Worm (Caenorhabditis elegans) whole organism, young adult: Measurements from ENCODE around the gene srlf-3.
A peak's percentile ranks its signal among the peaks of the same experiment; 100 is the strongest.

Source experiments
- B0019.2 ChIP-seq: fragments of 200-800 bp; sonication (Bioruptor generic); conservative IDR thresholded peaks from 2 replicates; pipeline ENCODE4 v1.3.6; 2022; ENCODE audit warnings: missing genetic modification reagents, missing genetic modification characterization, missing compliant biosample characterization
- B0336.3 ChIP-seq: fragments of 200-800 bp; sonication (Bioruptor generic); IDR thresholded peaks from 2 replicates; pipeline ENCODE4 v1.3.6; 2022; ENCODE audit warnings: missing genetic modification characterization, missing compliant biosample characterization
- C06A6.2 ChIP-seq: fragments of 200-800 bp; sonication (Bioruptor generic); conservative IDR thresholded peaks from 2 replicates; pipeline ENCODE4 v1.3.6; 2022; ENCODE audit warnings: missing genetic modification characterization, missing compliant biosample characterization
- C17E4.6 ChIP-seq: fragments of 200-800 bp; sonication (Bioruptor generic); IDR thresholded peaks from 2 replicates; pipeline ENCODE4 v1.3.6; 2022; ENCODE audit warnings: missing genetic modification reagents, missing genetic modification characterization, missing compliant biosample characterization
- F33H1.4 ChIP-seq: fragments of 200-800 bp; sonication (Bioruptor generic); IDR thresholded peaks from 2 replicates; pipeline ENCODE4 v1.3.6; 2022; ENCODE audit warnings: missing genetic modification reagents, missing genetic modification characterization, missing compliant biosample characterization
- F49E8.2 ChIP-seq: sonication (generic microtip); optimal IDR thresholded peaks from 3 replicates; lab custom pipeline; 2017; ENCODE audit warnings: missing genetic modification characterization, mild to moderate bottlenecking, missing compliant biosample characterization, antibody characterized with exemption, moderate library complexity; ENCODE audit not compliant: insufficient read depth
- F57A8.1 ChIP-seq: fragments of 200-800 bp; sonication (Bioruptor generic); optimal IDR thresholded peaks from 2 replicates; lab custom pipeline; 2018; ENCODE audit warnings: mild to moderate bottlenecking, missing genetic modification characterization, moderate library complexity, missing compliant biosample characterization
- Y53G8AR.9 ChIP-seq: fragments of 200-800 bp; sonication (Bioruptor generic); conservative IDR thresholded peaks from 2 replicates; pipeline ENCODE4 v1.3.6; 2022; ENCODE audit warnings: missing genetic modification reagents, missing genetic modification characterization, missing compliant biosample characterization
- Y56A3A.18 ChIP-seq: fragments of 200-800 bp; sonication (Bioruptor generic); IDR thresholded peaks from 2 replicates; pipeline ENCODE4 v1.3.6; 2022; ENCODE audit warnings: missing genetic modification reagents, missing genetic modification characterization, missing compliant biosample characterization
- Y95B8A.8 ChIP-seq: fragments of 200-800 bp; sonication (Bioruptor generic); IDR thresholded peaks from 2 replicates; pipeline ENCODE4 v1.3.6; 2022; ENCODE audit warnings: missing genetic modification reagents, missing genetic modification characterization, missing compliant biosample characterization
- ama-1 ChIP-seq, 3 experiments: fragments of 150-350 bp in 1 of 3; sonication (generic microtip) in 2 of 3; optimal IDR thresholded peaks; 2 replicates each; lab custom pipeline; 2014 to 2018; ENCODE audit warnings: missing biosample characterization in 2 of 3, missing genetic modification characterization in 2 of 3, missing genetic modification reagents in 2 of 3
- aptf-2 ChIP-seq: fragments of 200-800 bp; sonication (Bioruptor generic); conservative IDR thresholded peaks from 2 replicates; pipeline ENCODE4 v1.3.6; 2022; ENCODE audit warnings: missing genetic modification reagents, missing genetic modification characterization, missing compliant biosample characterization
- atf-7 ChIP-seq: sonication (generic microtip); optimal IDR thresholded peaks from 2 replicates; lab custom pipeline; 2017; ENCODE audit warnings: mild to moderate bottlenecking, missing genetic modification characterization, missing compliant biosample characterization
- attf-6 ChIP-seq: fragments of 200-800 bp; sonication (Bioruptor generic); IDR thresholded peaks from 2 replicates; pipeline ENCODE4 v1.3.6; 2022; ENCODE audit warnings: missing genetic modification reagents, missing genetic modification characterization, missing compliant biosample characterization
- cebp-1 ChIP-seq, 2 experiments: fragments of 200-800 bp in 1 of 2; sonication (Bioruptor generic) in 1 of 2; sonication (generic microtip) in 1 of 2; IDR thresholded peaks in 1 of 2; optimal IDR thresholded peaks in 1 of 2; 2 replicates each; pipeline versions ENCODE4 v1.3.6 to Lab custom; 2017 to 2022; ENCODE audit warnings: missing compliant biosample characterization in 2 of 2, missing genetic modification characterization in 2 of 2, mild to moderate bottlenecking in 1 of 2, missing genetic modification reagents in 1 of 2, moderate library complexity in 1 of 2
- ceh-100 ChIP-seq: fragments of 200-800 bp; sonication (Bioruptor generic); IDR thresholded peaks from 2 replicates; pipeline ENCODE4 v1.3.6; 2022; ENCODE audit warnings: missing genetic modification reagents, missing genetic modification characterization, missing compliant biosample characterization
- ceh-40 ChIP-seq: fragments of 200-800 bp; sonication (Bioruptor generic); IDR thresholded peaks from 2 replicates; pipeline ENCODE4 v1.3.6; 2022; ENCODE audit warnings: missing genetic modification characterization, missing compliant biosample characterization
- ceh-79 ChIP-seq: sonication (generic microtip); optimal IDR thresholded peaks from 2 replicates; lab custom pipeline; 2017; ENCODE audit warnings: mild to moderate bottlenecking, missing genetic modification characterization, missing compliant biosample characterization
- ceh-91 ChIP-seq: fragments of 200-800 bp; sonication (Bioruptor generic); IDR thresholded peaks from 2 replicates; pipeline ENCODE4 v1.3.6; 2022; ENCODE audit warnings: missing genetic modification reagents, missing genetic modification characterization, missing compliant biosample characterization
- dpff-1 ChIP-seq: sonication (generic microtip); optimal IDR thresholded peaks from 2 replicates; lab custom pipeline; 2017; ENCODE audit warnings: mild to moderate bottlenecking, missing genetic modification characterization, missing compliant biosample characterization
- efl-1 ChIP-seq: fragments of 150-350 bp; optimal IDR thresholded peaks from 2 replicates; lab custom pipeline; 2014; ENCODE audit warnings: missing biosample characterization, missing genetic modification reagents, missing genetic modification characterization
- egl-44 ChIP-seq: fragments of 200-800 bp; sonication (Bioruptor generic); IDR thresholded peaks from 2 replicates; pipeline ENCODE4 v1.3.6; 2022; ENCODE audit warnings: missing genetic modification reagents, missing genetic modification characterization, missing compliant biosample characterization
- ets-4 ChIP-seq: fragments of 200-800 bp; sonication (Bioruptor generic); optimal IDR thresholded peaks from 2 replicates; lab custom pipeline; 2018; ENCODE audit warnings: mild to moderate bottlenecking, missing genetic modification characterization, missing compliant biosample characterization
- fkh-3 ChIP-seq: sonication (generic microtip); optimal IDR thresholded peaks from 2 replicates; lab custom pipeline; 2016; ENCODE audit warnings: mild to moderate bottlenecking, missing genetic modification characterization, missing compliant biosample characterization
- hmg-1.2 ChIP-seq: fragments of 200-800 bp; sonication (Bioruptor generic); IDR thresholded peaks from 2 replicates; pipeline ENCODE4 v1.3.6; 2022; ENCODE audit warnings: missing genetic modification reagents, missing genetic modification characterization, missing compliant biosample characterization
- hsf-1 ChIP-seq: fragments of 200-800 bp; sonication (Bioruptor generic); IDR thresholded peaks from 2 replicates; pipeline ENCODE4 v1.3.6; 2022; ENCODE audit warnings: missing genetic modification reagents, missing genetic modification characterization, missing compliant biosample characterization
- lag-1 ChIP-seq: fragments of 200-800 bp; sonication (Bioruptor generic); IDR thresholded peaks from 2 replicates; pipeline ENCODE4 v1.3.6; 2022; ENCODE audit warnings: missing genetic modification reagents, missing genetic modification characterization, missing compliant biosample characterization
- let-607 ChIP-seq, 2 experiments: fragments of 200-800 bp in 1 of 2; sonication (Bioruptor generic) in 1 of 2; sonication (generic microtip) in 1 of 2; optimal IDR thresholded peaks; 2 replicates each; lab custom pipeline; 2016 to 2018; ENCODE audit warnings: mild to moderate bottlenecking in 2 of 2, missing compliant biosample characterization in 2 of 2, missing genetic modification characterization in 2 of 2, moderate library complexity in 2 of 2, missing genotype in 1 of 2
- lin-35 ChIP-seq, 3 experiments: fragments of 150-350 bp in 2 of 3; sonication (generic microtip) in 1 of 3; optimal IDR thresholded peaks; 2 replicates each; lab custom pipeline; 2014 to 2018; ENCODE audit warnings: missing biosample characterization in 3 of 3, missing genetic modification characterization in 3 of 3, missing genetic modification reagents in 3 of 3
- lir-1 ChIP-seq: fragments of 200-800 bp; sonication (Bioruptor generic); conservative IDR thresholded peaks from 2 replicates; pipeline ENCODE4 v1.3.6; 2022; ENCODE audit warnings: missing genetic modification reagents, missing genetic modification characterization, missing compliant biosample characterization
- madf-10 ChIP-seq: sonication (generic microtip); optimal IDR thresholded peaks from 2 replicates; lab custom pipeline; 2016; ENCODE audit warnings: mild to moderate bottlenecking, missing genetic modification characterization, missing compliant biosample characterization
- madf-3 ChIP-seq: fragments of 200-800 bp; sonication (Bioruptor generic); IDR thresholded peaks from 2 replicates; pipeline ENCODE4 v1.3.6; 2022; ENCODE audit warnings: missing genetic modification reagents, missing genetic modification characterization, missing compliant biosample characterization
- madf-8 ChIP-seq: fragments of 200-800 bp; sonication (Bioruptor generic); conservative IDR thresholded peaks from 2 replicates; pipeline ENCODE4 v1.3.6; 2022; ENCODE audit warnings: missing genetic modification reagents, missing genetic modification characterization, missing compliant biosample characterization
- nfyb-1 ChIP-seq: fragments of 200-800 bp; sonication (Bioruptor generic); IDR thresholded peaks from 2 replicates; pipeline ENCODE4 v1.3.6; 2022; ENCODE audit warnings: missing genetic modification reagents, missing genetic modification characterization, missing compliant biosample characterization
- nhr-27 ChIP-seq: fragments of 200-800 bp; sonication (Bioruptor generic); optimal IDR thresholded peaks from 2 replicates; lab custom pipeline; 2018; ENCODE audit warnings: mild to moderate bottlenecking, missing genetic modification characterization, moderate library complexity, missing compliant biosample characterization
- nhr-80 ChIP-seq: sonication (generic microtip); optimal IDR thresholded peaks from 2 replicates; lab custom pipeline; 2016; ENCODE audit warnings: missing genetic modification characterization, missing compliant biosample characterization
- rcor-1 ChIP-seq: fragments of 200-800 bp; sonication (Bioruptor generic); IDR thresholded peaks from 2 replicates; pipeline ENCODE4 v1.3.6; 2022; ENCODE audit warnings: missing genetic modification reagents, missing genetic modification characterization, missing compliant biosample characterization
- repo-1 ChIP-seq: sonication (generic microtip); optimal IDR thresholded peaks from 2 replicates; lab custom pipeline; 2017; ENCODE audit warnings: mild to moderate bottlenecking, missing genetic modification characterization, missing compliant biosample characterization
- somi-1 ChIP-seq: fragments of 200-800 bp; sonication (Bioruptor generic); optimal IDR thresholded peaks from 2 replicates; lab custom pipeline; 2018; ENCODE audit warnings: mild to moderate bottlenecking, missing genetic modification characterization, missing compliant biosample characterization
- tbp1 ChIP-seq: fragments of 200-800 bp; sonication (Bioruptor generic); optimal IDR thresholded peaks from 2 replicates; lab custom pipeline; 2018; ENCODE audit warnings: mild to moderate bottlenecking, missing genetic modification characterization, missing compliant biosample characterization
- tbx-9 ChIP-seq: sonication (generic microtip); optimal IDR thresholded peaks from 2 replicates; lab custom pipeline; 2016; ENCODE audit warnings: borderline replicate concordance, missing genetic modification characterization, inconsistent platforms, missing compliant biosample characterization
- unc-62 ChIP-seq: fragments of 150-350 bp; optimal IDR thresholded peaks from 2 replicates; lab custom pipeline; 2014; ENCODE audit warnings: missing biosample characterization, missing genetic modification reagents, missing genetic modification characterization
- ztf-18 ChIP-seq: sonication (generic microtip); optimal IDR thresholded peaks from 2 replicates; lab custom pipeline; 2016; ENCODE audit warnings: missing genotype, mild to moderate bottlenecking, missing genetic modification characterization, missing compliant biosample characterization
- ztf-28 ChIP-seq: fragments of 200-800 bp; sonication (Bioruptor generic); IDR thresholded peaks from 2 replicates; pipeline ENCODE4 v1.3.6; 2022; ENCODE audit warnings: missing genetic modification reagents, missing genetic modification characterization, missing compliant biosample characterization

srlf-3 gene

ce11 chrIV:8453178-8453577 lies 34.1 kb upstream of the srlf-3 start:
- TF ChIP-seq C17E4.6: no peak
- TF ChIP-seq C06A6.2: no peak
- TF ChIP-seq dpff-1: no peak
- TF ChIP-seq rcor-1 (GFP tag; lab: Robert Waterston, UW): no peak
- TF ChIP-seq lin-35 (GFP tag; optimal IDR thresholded peaks at IDR 0.05; lab: Kevin White, UChicago): no peak
- TF ChIP-seq Y95B8A.8 (GFP tag; lab: Robert Waterston, UW): no peak
- TF ChIP-seq ama-1 (optimal IDR thresholded peaks at IDR 0.05; lab: Kevin White, UChicago): no peak
- no peak for TF ChIP-seq ama-1 (GFP tag; optimal IDR thresholded peaks at IDR 0.05; lab: Kevin White, UChicago)
- no peak for TF ChIP-seq attf-6
- TF ChIP-seq tbp1 (GFP tag; lab: Kevin White, UChicago): peak; percentile 25
- TF ChIP-seq ztf-28 (GFP tag; lab: Robert Waterston, UW): no peak
- TF ChIP-seq ceh-40 (GFP tag; lab: Robert Waterston, UW): no peak
- TF ChIP-seq hmg-1.2 (GFP tag; lab: Robert Waterston, UW): no peak
- no peak for TF ChIP-seq F57A8.1
- TF ChIP-seq madf-8 (GFP tag; lab: Robert Waterston, UW): no peak
- no peak for TF ChIP-seq lir-1 (GFP tag; lab: Robert Waterston, UW)
- no peak for TF ChIP-seq ceh-79
- no peak for TF ChIP-seq ceh-91
- no peak for TF ChIP-seq hsf-1 (GFP tag; lab: Robert Waterston, UW)
- TF ChIP-seq repo-1 (tag; lab: Kevin White, UChicago): no peak
- no peak for TF ChIP-seq Y56A3A.18
- no peak for TF ChIP-seq aptf-2 (GFP tag; lab: Robert Waterston, UW)
- no peak for TF ChIP-seq lag-1 (GFP tag; lab: Robert Waterston, UW)
- no peak for TF ChIP-seq cebp-1 (GFP tag; IDR thresholded peaks at IDR 0.05; lab: Robert Waterston, UW)
- no peak for TF ChIP-seq cebp-1 (tag; optimal IDR thresholded peaks at IDR 0.05; lab: Kevin White, UChicago)
- 0 out of 2 replicates have a peak, but pooled peaks have one; percentile 25 for TF ChIP-seq nfyb-1 (GFP tag; lab: Robert Waterston, UW)
- peak in 1 of 2 experiments; percentile 48 for TF ChIP-seq let-607 (tag; optimal IDR thresholded peaks at IDR 0.05; lab: Kevin White, UChicago)
- no peak for TF ChIP-seq nhr-27 (tag; lab: Kevin White, UChicago)
- no peak for TF ChIP-seq fkh-3 (tag; lab: Kevin White, UChicago)
- TF ChIP-seq B0019.2 (GFP tag; lab: Robert Waterston, UW): no peak
- TF ChIP-seq ztf-18: no peak
- no peak for TF ChIP-seq madf-3 (GFP tag; lab: Robert Waterston, UW)
- no peak for TF ChIP-seq somi-1
- peak; percentile 26 for TF ChIP-seq atf-7 (tag; lab: Kevin White, UChicago)
- TF ChIP-seq efl-1 (GFP tag; lab: Kevin White, UChicago): no peak
- no peak for TF ChIP-seq F33H1.4
- no peak for TF ChIP-seq tbx-9 (tag; lab: Kevin White, UChicago)
- TF ChIP-seq madf-10: no peak
- no peak for TF ChIP-seq B0336.3 (GFP tag; lab: Robert Waterston, UW)
- TF ChIP-seq nhr-80 (tag; lab: Kevin White, UChicago): peak; percentile 86
- no peak for TF ChIP-seq ets-4 (GFP tag; lab: Kevin White, UChicago)
- TF ChIP-seq unc-62 (GFP tag; lab: Kevin White, UChicago): no peak
- TF ChIP-seq egl-44: no peak
- TF ChIP-seq Y53G8AR.9 (GFP tag; lab: Robert Waterston, UW): no peak
- TF ChIP-seq ceh-100 (GFP tag; lab: Robert Waterston, UW): no peak
- TF ChIP-seq F49E8.2 (tag; lab: Kevin White, UChicago): no peak
